Worm (Caenorhabditis elegans): Measurements from ENCODE around the gene W01D2.6.

Gene W01D2.6

ce11 chrII:14805686-14806085 is 3.1 kb upstream of the W01D2.6 start, which contains the start of gene srt-11:
Gene srt-11, plus strand, starts transcription at chrII:14805986.
- TF ChIP-seq blmp-1 (tag; optimal IDR thresholded peaks at IDR 0.05) (no peak), nhr-76 (tag; optimal IDR thresholded peaks at IDR 0.05) (no peak), unc-39 (tag; optimal IDR thresholded peaks at IDR 0.05) (no peak), ztf-11 (tag; optimal IDR thresholded peaks at IDR 0.05) (no peak), ceh-39 (tag; optimal IDR thresholded peaks at IDR 0.05) (no peak), lsy-2 (tag; optimal IDR thresholded peaks at IDR 0.05) (no peak), bed-3 (GFP tag; optimal IDR thresholded peaks at IDR 0.05) (no peak), flh-1 (GFP tag; optimal IDR thresholded peaks at IDR 0.05) (no peak)

ce11 chrII:14810609-14811008 is 1.8 kb downstream of the W01D2.6 start:
- TF ChIP-seq pha-4 (tag; optimal IDR thresholded peaks at IDR 0.05) (peak; percentile 3), ceh-39 (tag; optimal IDR thresholded peaks at IDR 0.05) (no peak), ces-1 (GFP tag; optimal IDR thresholded peaks at IDR 0.05) (peak; percentile 26), lin-13 (tag; optimal IDR thresholded peaks at IDR 0.05) (no peak)

- TF ChIP-seq blmp-1 (tag; optimal IDR thresholded peaks at IDR 0.05) (no peak), lin-13 (tag; optimal IDR thresholded peaks at IDR 0.05) (no peak), hlh-1 (tag; optimal IDR thresholded peaks at IDR 0.05) (no peak), sptf-1 (tag; optimal IDR thresholded peaks at IDR 0.05) (no peak)
Measured at ce11 chrII:14811472-14811871, 2.7 kb downstream of the W01D2.6 start.

- TF ChIP-seq mab-5 (tag; optimal IDR thresholded peaks at IDR 0.05) (no peak), mls-2 (tag; optimal IDR thresholded peaks at IDR 0.05) (no peak), elt-1 (tag; optimal IDR thresholded peaks at IDR 0.05; ENCODE audit: borderline replicate concordance, insufficient read depth) (no peak), ces-1 (GFP tag; optimal IDR thresholded peaks at IDR 0.05) (no peak), lin-13 (tag; optimal IDR thresholded peaks at IDR 0.05) (no peak), lin-32 (GFP tag; optimal IDR thresholded peaks at IDR 0.05) (no peak), ztf-11 (tag; optimal IDR thresholded peaks at IDR 0.05) (no peak), tbx-8 (GFP tag; optimal IDR thresholded peaks at IDR 0.05) (no peak), drap-1 (GFP tag; optimal IDR thresholded peaks at IDR 0.05) (no peak), sptf-1 (tag; optimal IDR thresholded peaks at IDR 0.05) (no peak), ceh-83 (GFP tag; optimal IDR thresholded peaks at IDR 0.05) (no peak), mep-1 (tag; optimal IDR thresholded peaks at IDR 0.05) (no peak), elt-3 (tag; optimal IDR thresholded peaks at IDR 0.05) (no peak), pha-4 (tag; optimal IDR thresholded peaks at IDR 0.05) (no peak), sem-2 (GFP tag; optimal IDR thresholded peaks at IDR 0.05) (no peak), snpc-4 (tag; optimal IDR thresholded peaks at IDR 0.05) (no peak), bed-3 (GFP tag; optimal IDR thresholded peaks at IDR 0.05) (no peak), zip-8 (tag; optimal IDR thresholded peaks at IDR 0.05) (no peak), unc-62 (GFP tag; optimal IDR thresholded peaks at IDR 0.05) (no peak), unc-120 (tag; optimal IDR thresholded peaks at IDR 0.05; ENCODE audit: poor library complexity, severe bottlenecking) (no peak)
Measured at ce11 chrII:14812231-14812630, 3.4 kb downstream of the W01D2.6 start, which contains the start of gene osta-3. Gene osta-3, plus strand, starts transcription at chrII:14812531.

- no peak for TF ChIP-seq sem-2 (GFP tag; optimal IDR thresholded peaks at IDR 0.05)
- TF ChIP-seq mls-2 (tag; optimal IDR thresholded peaks at IDR 0.05): no peak
- TF ChIP-seq ces-1 (GFP tag; optimal IDR thresholded peaks at IDR 0.05): no peak
Measured at ce11 chrII:14812661-14813060, 3.9 kb downstream of the W01D2.6 start.

ce11 chrII:14813106-14813505 is 4.3 kb downstream of the W01D2.6 start:
- TF ChIP-seq elt-1 (tag; optimal IDR thresholded peaks at IDR 0.05; ENCODE audit: borderline replicate concordance, insufficient read depth) (no peak), ham-2 (GFP tag; optimal IDR thresholded peaks at IDR 0.05) (no peak), ces-1 (GFP tag; optimal IDR thresholded peaks at IDR 0.05) (no peak), lin-13 (tag; optimal IDR thresholded peaks at IDR 0.05) (no peak), unc-120 (tag; optimal IDR thresholded peaks at IDR 0.05; ENCODE audit: poor library complexity, severe bottlenecking) (no peak), blmp-1 (tag; optimal IDR thresholded peaks at IDR 0.05) (no peak), lin-32 (GFP tag; optimal IDR thresholded peaks at IDR 0.05) (no peak), drap-1 (GFP tag; optimal IDR thresholded peaks at IDR 0.05) (no peak), ztf-11 (tag; optimal IDR thresholded peaks at IDR 0.05) (no peak), flh-1 (GFP tag; optimal IDR thresholded peaks at IDR 0.05) (no peak), hlh-1 (tag; optimal IDR thresholded peaks at IDR 0.05) (no peak), snpc-4 (tag; optimal IDR thresholded peaks at IDR 0.05) (no peak), sem-2 (GFP tag; optimal IDR thresholded peaks at IDR 0.05) (no peak), nhr-76 (tag; optimal IDR thresholded peaks at IDR 0.05) (no peak), elt-3 (tag; optimal IDR thresholded peaks at IDR 0.05) (no peak), lsy-2 (tag; optimal IDR thresholded peaks at IDR 0.05) (no peak), mep-1 (tag; optimal IDR thresholded peaks at IDR 0.05) (no peak), unc-39 (tag; optimal IDR thresholded peaks at IDR 0.05) (no peak)
